Fruit fly (Drosophila melanogaster): ENCODE results near the gene RhoGAP15B.

dm6 chrX:16926726-16927125 is 16.4 kb upstream of the RhoGAP15B start:
- no peak for TF ChIP-seq pan (optimal IDR thresholded peaks at IDR 0.05)
- TF ChIP-seq psq (optimal IDR thresholded peaks at IDR 0.05): no peak
- no peak for TF ChIP-seq usp (GFP tag; optimal IDR thresholded peaks at IDR 0.05)
- TF ChIP-seq CG8478 (optimal IDR thresholded peaks at IDR 0.05): no peak
- TF ChIP-seq EcR (GFP tag; optimal IDR thresholded peaks at IDR 0.05): no peak

All from whole organism.